Fruit fly (Drosophila melanogaster) whole organism, embryonic: ENCODE results near the gene CG7789.
A peak's percentile ranks its signal among the peaks of the same experiment; 100 is the strongest.

ENCODE experiments used
- Ada2b ChIP-seq: fragments of 200-800 bp; sonication (Bioruptor generic); IDR thresholded peaks from 2 replicates; pipeline ENCODE4 v1.3.6; 2022; ENCODE audit warnings: missing biosample characterization, missing genetic modification characterization
- CG12104 ChIP-seq: fragments of 200-800 bp; sonication (Bioruptor generic); optimal IDR thresholded peaks from 3 replicates; lab custom pipeline; 2016; ENCODE audit warnings: missing biosample characterization, missing genetic modification characterization
- CG12155 ChIP-seq: fragments of 200-800 bp; sonication (Bioruptor generic); optimal IDR thresholded peaks from 3 replicates; lab custom pipeline; 2016; ENCODE audit warnings: missing biosample characterization, missing genetic modification characterization
- CG12219 ChIP-seq: fragments of 200-800 bp; sonication (Bioruptor generic); optimal IDR thresholded peaks from 3 replicates; lab custom pipeline; 2018; ENCODE audit warnings: missing biosample characterization, mild to moderate bottlenecking, missing genetic modification characterization
- CG1233 ChIP-seq: fragments of 200-800 bp; sonication (Bioruptor generic); optimal IDR thresholded peaks from 4 replicates; lab custom pipeline; 2018; ENCODE audit warnings: missing biosample characterization, mild to moderate bottlenecking, missing genetic modification characterization
- CG12659 ChIP-seq: fragments of 200-800 bp; sonication (Bioruptor generic); optimal IDR thresholded peaks from 3 replicates; lab custom pipeline; 2017; ENCODE audit warnings: mild to moderate bottlenecking, missing biosample characterization, missing genetic modification reagents, missing genetic modification characterization
- CG13296 ChIP-seq: fragments of 200-800 bp; sonication (Bioruptor generic); optimal IDR thresholded peaks from 3 replicates; lab custom pipeline; 2018; ENCODE audit warnings: missing biosample characterization, mild to moderate bottlenecking, missing genetic modification characterization
- CG14014 ChIP-seq: fragments of 200-800 bp; sonication (Bioruptor generic); IDR thresholded peaks from 2 replicates; pipeline ENCODE4 v1.3.6; 2022; ENCODE audit warnings: missing biosample characterization, missing genetic modification characterization
- CG1603 ChIP-seq: fragments of 200-800 bp; sonication (Bioruptor generic); optimal IDR thresholded peaks from 2 replicates; lab custom pipeline; 2019; ENCODE audit warnings: missing biosample characterization, mild to moderate bottlenecking, missing genetic modification characterization, moderate library complexity
- CG16813 ChIP-seq: fragments of 200-800 bp; sonication (Bioruptor generic); IDR thresholded peaks from 3 replicates; pipeline ENCODE4 v1.3.6; 2022; ENCODE audit warnings: missing biosample characterization, missing genetic modification characterization; ENCODE audit not compliant: partially characterized antibody
- CG17328 ChIP-seq: fragments of 200-800 bp; sonication (Bioruptor generic); IDR thresholded peaks from 2 replicates; pipeline ENCODE4 v1.3.6; 2022; ENCODE audit warnings: missing biosample characterization, missing genetic modification characterization
- CG2678 ChIP-seq: fragments of 200-800 bp; sonication (Bioruptor generic); optimal IDR thresholded peaks from 3 replicates; lab custom pipeline; 2019; ENCODE audit warnings: missing biosample characterization, mild to moderate bottlenecking, missing genetic modification characterization, moderate library complexity
- CG3281 ChIP-seq: fragments of 200-800 bp; sonication (Bioruptor generic); optimal IDR thresholded peaks from 3 replicates; lab custom pipeline; 2017; ENCODE audit warnings: missing biosample characterization, mild to moderate bottlenecking, missing genetic modification characterization
- CG5180 ChIP-seq: fragments of 200-800 bp; sonication (Bioruptor generic); optimal IDR thresholded peaks from 3 replicates; lab custom pipeline; 2017; ENCODE audit warnings: missing biosample characterization, missing genetic modification characterization, mild to moderate bottlenecking, moderate library complexity, missing genetic modification reagents
- CG5245 ChIP-seq: fragments of 200-800 bp; sonication (Bioruptor generic); optimal IDR thresholded peaks from 3 replicates; lab custom pipeline; 2016; ENCODE audit warnings: missing biosample characterization, missing genetic modification characterization
- CG8089 ChIP-seq: fragments of 200-800 bp; sonication (Bioruptor generic); optimal IDR thresholded peaks from 3 replicates; lab custom pipeline; 2016; ENCODE audit warnings: missing biosample characterization, missing genetic modification characterization
- CG8290 ChIP-seq, 3 experiments: fragments of 200-800 bp; sonication (Bioruptor generic); optimal IDR thresholded peaks; 2 replicates each; lab custom pipeline; 2016 to 2019; ENCODE audit warnings: missing biosample characterization in 3 of 3, missing genetic modification characterization in 3 of 3, mild to moderate bottlenecking in 2 of 3, moderate library complexity in 1 of 3
- CG8944 ChIP-seq: fragments of 200-800 bp; sonication (Bioruptor generic); optimal IDR thresholded peaks from 3 replicates; lab custom pipeline; 2016; ENCODE audit warnings: missing biosample characterization, missing genetic modification characterization
- CTCF ChIP-seq: fragments of 200-800 bp; sonication (Bioruptor generic); optimal IDR thresholded peaks from 2 replicates; lab custom pipeline; 2017; ENCODE audit warnings: missing biosample characterization, mild to moderate bottlenecking, missing genetic modification characterization, moderate library complexity
- D19A ChIP-seq: fragments of 200-800 bp; optimal IDR thresholded peaks from 3 replicates; lab custom pipeline; 2019; ENCODE audit warnings: missing biosample characterization, mild to moderate bottlenecking, missing genetic modification characterization, moderate library complexity
- Drgx ChIP-seq: fragments of 200-800 bp; sonication (Bioruptor generic); IDR thresholded peaks from 2 replicates; pipeline ENCODE4 v1.3.6; 2022; ENCODE audit warnings: missing biosample characterization, missing genetic modification characterization
- E2f1 ChIP-seq: fragments of 200-800 bp; sonication (Bioruptor generic); IDR thresholded peaks from 2 replicates; pipeline ENCODE4 v1.3.6; 2022; ENCODE audit warnings: missing biosample characterization, missing genetic modification characterization
- ERR ChIP-seq: fragments of 200-800 bp; sonication (Bioruptor generic); optimal IDR thresholded peaks from 2 replicates; lab custom pipeline; 2016; ENCODE audit warnings: missing biosample characterization, missing genetic modification characterization
- Ets65A ChIP-seq: fragments of 200-800 bp; sonication (Bioruptor generic); peaks from one replicate; lab custom pipeline; 2016; ENCODE audit warnings: missing biosample characterization, missing genetic modification characterization
- Gug ChIP-seq: fragments of 200-800 bp; sonication (Bioruptor generic); IDR thresholded peaks from 4 replicates; pipeline ENCODE4 v1.3.6; 2022; ENCODE audit warnings: missing biosample characterization, missing genetic modification characterization
- HLHmδ ChIP-seq: fragments of 200-800 bp; sonication (Bioruptor generic); optimal IDR thresholded peaks from 2 replicates; lab custom pipeline; 2018; ENCODE audit warnings: missing biosample characterization, mild to moderate bottlenecking, missing genetic modification characterization, moderate library complexity
- Med ChIP-seq: fragments of 200-800 bp; sonication (Bioruptor generic); peaks from one replicate; lab custom pipeline; 2016; ENCODE audit warnings: missing biosample characterization, missing genetic modification characterization, mild to moderate bottlenecking, inconsistent platforms, moderate library complexity
- Rx ChIP-seq: fragments of 200-800 bp; sonication (Bioruptor generic); IDR thresholded peaks from 2 replicates; pipeline ENCODE4 v1.3.6; 2022; ENCODE audit warnings: missing biosample characterization, missing genetic modification characterization
- Sox102F ChIP-seq: fragments of 200-800 bp; sonication (Bioruptor generic); optimal IDR thresholded peaks from 2 replicates; lab custom pipeline; 2018; ENCODE audit warnings: missing biosample characterization, mild to moderate bottlenecking, missing genetic modification characterization, moderate library complexity
- TFAM ChIP-seq: fragments of 200-800 bp; sonication (Bioruptor generic); optimal IDR thresholded peaks from 2 replicates; lab custom pipeline; 2017; ENCODE audit warnings: missing biosample characterization, missing genetic modification characterization, inconsistent platforms
- Xrp1 ChIP-seq: fragments of 200-800 bp; sonication (Bioruptor generic); IDR thresholded peaks from 2 replicates; pipeline ENCODE4 v1.3.6; 2022; ENCODE audit warnings: missing biosample characterization, missing genetic modification characterization
- YL-1 ChIP-seq: fragments of 200-800 bp; sonication (Bioruptor generic); optimal IDR thresholded peaks from 3 replicates; lab custom pipeline; 2017; ENCODE audit warnings: missing biosample characterization, mild to moderate bottlenecking, missing genetic modification characterization
- cato ChIP-seq: fragments of 200-800 bp; sonication (Bioruptor generic); optimal IDR thresholded peaks from 2 replicates; lab custom pipeline; 2016; ENCODE audit warnings: missing biosample characterization, missing genetic modification characterization, borderline replicate concordance
- ci ChIP-seq: fragments of 200-800 bp; sonication (Bioruptor generic); IDR thresholded peaks from 3 replicates; pipeline ENCODE4 v1.3.6; 2022; ENCODE audit warnings: missing biosample characterization, missing genetic modification characterization
- corto ChIP-seq: fragments of 200-800 bp; sonication (Bioruptor generic); optimal IDR thresholded peaks from 2 replicates; lab custom pipeline; 2016; ENCODE audit warnings: missing biosample characterization, mild to moderate bottlenecking, missing genetic modification characterization, moderate library complexity
- crc ChIP-seq: fragments of 200-800 bp; sonication (Bioruptor generic); optimal IDR thresholded peaks from 2 replicates; lab custom pipeline; 2016; ENCODE audit warnings: missing biosample characterization, missing genetic modification characterization
- eyg ChIP-seq: fragments of 200-800 bp; sonication (Bioruptor generic); optimal IDR thresholded peaks from 3 replicates; lab custom pipeline; 2016; ENCODE audit warnings: missing biosample characterization, missing genetic modification characterization
- fd64A ChIP-seq: fragments of 200-800 bp; sonication (Bioruptor generic); optimal IDR thresholded peaks from 3 replicates; lab custom pipeline; 2018; ENCODE audit warnings: missing biosample characterization, mild to moderate bottlenecking, missing genetic modification characterization
- hb ChIP-seq: fragments of 200-800 bp; sonication (Bioruptor generic); IDR thresholded peaks from 3 replicates; pipeline ENCODE4 v1.3.6; 2022; ENCODE audit warnings: missing biosample characterization, missing genetic modification characterization; ENCODE audit not compliant: partially characterized antibody
- klu ChIP-seq: fragments of 200-800 bp; sonication (Bioruptor generic); IDR thresholded peaks from 2 replicates; pipeline ENCODE4 v1.3.6; 2022; ENCODE audit warnings: missing biosample characterization, missing genetic modification characterization
- lola ChIP-seq, 3 experiments: fragments of >200 bp in 2 of 3; fragments of 200-800 bp in 1 of 3; sonication (Bioruptor generic) in 1 of 3; optimal IDR thresholded peaks; 2 replicates each; lab custom pipeline; 2017 to 2019; ENCODE audit warnings: missing biosample characterization in 3 of 3, missing genetic modification characterization in 3 of 3, mild to moderate bottlenecking in 1 of 3, moderate library complexity in 1 of 3
- nau ChIP-seq: fragments of 200-800 bp; sonication (Bioruptor generic); optimal IDR thresholded peaks from 3 replicates; lab custom pipeline; 2017; ENCODE audit warnings: missing biosample characterization, mild to moderate bottlenecking, missing genetic modification characterization, missing genetic modification reagents
- psq ChIP-seq: fragments of 200-800 bp; sonication (Bioruptor generic); optimal IDR thresholded peaks from 2 replicates; lab custom pipeline; 2017; ENCODE audit warnings: missing biosample characterization, missing genetic modification characterization
- repo ChIP-seq: fragments of 200-800 bp; sonication (Bioruptor generic); optimal IDR thresholded peaks from 2 replicates; lab custom pipeline; 2016; ENCODE audit warnings: missing biosample characterization, missing genetic modification characterization
- tap ChIP-seq: fragments of 200-800 bp; optimal IDR thresholded peaks from 3 replicates; lab custom pipeline; 2019; ENCODE audit warnings: missing biosample characterization, mild to moderate bottlenecking, missing genetic modification characterization, moderate library complexity
- tin ChIP-seq: fragments of 200-800 bp; sonication (Bioruptor generic); optimal IDR thresholded peaks from 3 replicates; lab custom pipeline; 2016; ENCODE audit warnings: missing biosample characterization, missing genetic modification characterization
- ttk ChIP-seq: fragments of 200-800 bp; sonication (Bioruptor generic); IDR thresholded peaks from 2 replicates; pipeline ENCODE4 v2.1.2; 2022; ENCODE audit warnings: missing biosample characterization, missing genetic modification characterization
- vfl ChIP-seq: fragments of 200-800 bp; sonication (Bioruptor generic); optimal IDR thresholded peaks from 2 replicates; lab custom pipeline; 2016; ENCODE audit warnings: missing biosample characterization, missing genetic modification characterization
- wdn ChIP-seq: fragments of 200-800 bp; sonication (Bioruptor generic); IDR thresholded peaks from 2 replicates; pipeline ENCODE4 v1.3.6; 2022; ENCODE audit warnings: missing biosample characterization, missing genetic modification characterization
- z ChIP-seq: fragments of 200-800 bp; sonication (Bioruptor generic); IDR thresholded peaks from 3 replicates; pipeline ENCODE4 v1.3.6; 2022; ENCODE audit warnings: missing biosample characterization, missing genetic modification characterization

CG7789 gene

dm6 chr3R:29772090-29772794, 30.8 kb upstream of the CG7789 start (continued):
- peak; percentile 89 for TF ChIP-seq psq
- no peak for TF ChIP-seq CG13296 (GFP tag; lab: Kevin White, UChicago)
- TF ChIP-seq D19A = no peak
- peak; percentile 73 for TF ChIP-seq CG2678 (tag; lab: Kevin White, UChicago)
- peak; percentile 1 for TF ChIP-seq tap (tag; lab: Kevin White, UChicago)
- TF ChIP-seq ci = no peak
- TF ChIP-seq repo (GFP tag; lab: Kevin White, UChicago) = no peak
- TF ChIP-seq hb (GFP tag; lab: Robert Waterston, UW) = no peak
- peak; percentile 42; the same call in 3 of the 4 replicates for TF ChIP-seq Gug
- peak; percentile 34 for TF ChIP-seq CG8290 (GFP tag; optimal IDR thresholded peaks at IDR 0.05; lab: Kevin White, UChicago)
- peak in 1 of 2 experiments; percentile 61 for TF ChIP-seq CG8290 (tag; optimal IDR thresholded peaks at IDR 0.05; lab: Kevin White, UChicago)
- peak; percentile 24 for TF ChIP-seq Med (GFP tag; lab: Kevin White, UChicago)
- no peak for TF ChIP-seq Drgx (GFP tag; lab: Robert Waterston, UW)
- TF ChIP-seq tin (GFP tag; lab: Kevin White, UChicago) = peak; percentile 23
- no peak for TF ChIP-seq fd64A (GFP tag; lab: Kevin White, UChicago)
- no peak for TF ChIP-seq corto
- TF ChIP-seq wdn (GFP tag; lab: Robert Waterston, UW) = no peak
- peak; percentile 49 for TF ChIP-seq CG1233
- peak; percentile 24 for TF ChIP-seq CG12659 (GFP tag; lab: Kevin White, UChicago)
- no peak for TF ChIP-seq ttk (GFP tag; lab: Robert Waterston, UW)
- no peak for TF ChIP-seq CG17328 (GFP tag; lab: Robert Waterston, UW)
- no peak for TF ChIP-seq eyg (GFP tag; lab: Kevin White, UChicago)
- TF ChIP-seq CG8944 (GFP tag; lab: Kevin White, UChicago) = peak; percentile 20
- TF ChIP-seq Xrp1 (GFP tag; lab: Robert Waterston, UW) = no peak; the same call in 1 of the 2 replicates
- no peak for TF ChIP-seq CTCF (GFP tag; lab: Kevin White, UChicago)
- TF ChIP-seq CG12104 (GFP tag; lab: Kevin White, UChicago) = peak; percentile 51
- TF ChIP-seq nau (GFP tag; lab: Kevin White, UChicago) = no peak
- TF ChIP-seq cato (GFP tag; lab: Kevin White, UChicago) = no peak
- no peak for TF ChIP-seq ERR (GFP tag; lab: Kevin White, UChicago)
- TF ChIP-seq CG14014 (GFP tag; lab: Robert Waterston, UW) = peak; percentile 8; the same call in 1 of the 2 replicates
- no peak for TF ChIP-seq TFAM
- peak; percentile 94 for TF ChIP-seq Ets65A (GFP tag; lab: Kevin White, UChicago)
- no peak for TF ChIP-seq CG12219 (GFP tag; lab: Kevin White, UChicago)
- no peak for TF ChIP-seq CG12155 (GFP tag; lab: Kevin White, UChicago)
- TF ChIP-seq YL-1 (GFP tag; lab: Kevin White, UChicago) = no peak
- TF ChIP-seq CG16813 (GFP tag; lab: Robert Waterston, UW) = no peak
- TF ChIP-seq Rx = no peak
- no peak for TF ChIP-seq CG1603
- TF ChIP-seq Ada2b = no peak
- peak in 1 of 3 experiments; percentile 69 for TF ChIP-seq lola (GFP tag; optimal IDR thresholded peaks at IDR 0.05; lab: Kevin White, UChicago)
- TF ChIP-seq CG5180 (GFP tag; lab: Kevin White, UChicago) = no peak
- TF ChIP-seq Sox102F (GFP tag; lab: Kevin White, UChicago) = peak; percentile 5
- no peak for TF ChIP-seq vfl
- no peak for TF ChIP-seq E2f1 (GFP tag; lab: Robert Waterston, UW)
- TF ChIP-seq crc (GFP tag; lab: Kevin White, UChicago) = no peak
- TF ChIP-seq klu (GFP tag; lab: Robert Waterston, UW) = no peak
- TF ChIP-seq CG8089 (GFP tag; lab: Kevin White, UChicago) = no peak
- TF ChIP-seq CG3281 (GFP tag; lab: Kevin White, UChicago) = peak; percentile 48
- TF ChIP-seq HLHmδ = no peak
- no peak for TF ChIP-seq CG5245 (GFP tag; lab: Kevin White, UChicago)
- no peak for TF ChIP-seq z (GFP tag; lab: Robert Waterston, UW)
